Worm (Caenorhabditis elegans): ENCODE measurements around the gene ZK512.11.

ZK512.11 gene

ce11 chrIII:9153809-9154208 lies 9.8 kb downstream of the ZK512.11 start, which contains the start of gene nhl-1:
nhl-1 (minus strand) TSS chrIII:9153909.
- no peak for TF ChIP-seq F13C5.2 (tag; optimal IDR thresholded peaks at IDR 0.05)
- no peak for TF ChIP-seq ets-7 (tag; optimal IDR thresholded peaks at IDR 0.05)
- TF ChIP-seq scrt-1 (GFP tag; IDR thresholded peaks at IDR 0.05): no peak
- TF ChIP-seq sea-1 (GFP tag; conservative IDR thresholded peaks at IDR 0.05): no peak
- no peak for TF ChIP-seq hnd-1 (tag; optimal IDR thresholded peaks at IDR 0.05)
- no peak for TF ChIP-seq hmbx-1 (tag; optimal IDR thresholded peaks at IDR 0.05)
- no peak for TF ChIP-seq pes-1 (GFP tag; IDR thresholded peaks at IDR 0.05)
- TF ChIP-seq flt-1 (GFP tag; IDR thresholded peaks at IDR 0.05): no peak
- TF ChIP-seq B0310.2 (tag; optimal IDR thresholded peaks at IDR 0.05): no peak
- TF ChIP-seq ceh-36 (tag; optimal IDR thresholded peaks at IDR 0.05): no peak
- no peak for TF ChIP-seq tbx-11 (GFP tag; IDR thresholded peaks at IDR 0.05)
- no peak for TF ChIP-seq ceh-13 (GFP tag; optimal IDR thresholded peaks at IDR 0.05)

- TF ChIP-seq tra-4 (tag; optimal IDR thresholded peaks at IDR 0.05): no peak
- TF ChIP-seq aly-1 (tag; optimal IDR thresholded peaks at IDR 0.05): no peak
- TF ChIP-seq tbx-11 (GFP tag; IDR thresholded peaks at IDR 0.05): no peak
- no peak for TF ChIP-seq flt-1 (GFP tag; IDR thresholded peaks at IDR 0.05)
- TF ChIP-seq hnd-1 (tag; optimal IDR thresholded peaks at IDR 0.05): no peak
- no peak for TF ChIP-seq ceh-36 (tag; optimal IDR thresholded peaks at IDR 0.05)
- no peak for TF ChIP-seq ama-1 (optimal IDR thresholded peaks at IDR 0.05)
- TF ChIP-seq sea-1 (GFP tag; conservative IDR thresholded peaks at IDR 0.05): no peak
- no peak for TF ChIP-seq pes-1 (GFP tag; IDR thresholded peaks at IDR 0.05)
- no peak for TF ChIP-seq hmbx-1 (tag; optimal IDR thresholded peaks at IDR 0.05)
- no peak for TF ChIP-seq tbx-37 (GFP tag; conservative IDR thresholded peaks at IDR 0.05)
- no peak for TF ChIP-seq scrt-1 (GFP tag; IDR thresholded peaks at IDR 0.05)
- no peak for TF ChIP-seq F13C5.2 (tag; optimal IDR thresholded peaks at IDR 0.05)
- TF ChIP-seq ceh-13 (GFP tag; optimal IDR thresholded peaks at IDR 0.05): no peak
- no peak for TF ChIP-seq B0310.2 (tag; optimal IDR thresholded peaks at IDR 0.05)
Measured at ce11 chrIII:9154766-9155165, 10.8 kb downstream of the ZK512.11 start, which contains the start of gene irld-34. irld-34 (plus strand) TSS chrIII:9155066.

ce11 chrIII:9161553-9161952 lies 17.5 kb downstream of the ZK512.11 start, which contains the start of gene ptr-9:
ptr-9 (minus strand) TSS chrIII:9161653.
- TF ChIP-seq tbx-37 (GFP tag; conservative IDR thresholded peaks at IDR 0.05) (no peak), B0310.2 (tag; optimal IDR thresholded peaks at IDR 0.05) (no peak), ceh-36 (tag; optimal IDR thresholded peaks at IDR 0.05) (no peak), scrt-1 (GFP tag; IDR thresholded peaks at IDR 0.05) (no peak), hnd-1 (tag; optimal IDR thresholded peaks at IDR 0.05) (no peak), hmbx-1 (tag; optimal IDR thresholded peaks at IDR 0.05) (no peak)

ce11 chrIII:9162634-9163118 lies 18.7 kb downstream of the ZK512.11 start, which contains the start of gene dgk-3:
dgk-3 (plus strand) TSS chrIII:9163068.
- TF ChIP-seq sea-1 (GFP tag; conservative IDR thresholded peaks at IDR 0.05) (no peak), aly-1 (tag; optimal IDR thresholded peaks at IDR 0.05) (no peak), tbx-37 (GFP tag; conservative IDR thresholded peaks at IDR 0.05) (no peak), F13C5.2 (tag; optimal IDR thresholded peaks at IDR 0.05) (no peak), pes-1 (GFP tag; IDR thresholded peaks at IDR 0.05) (no peak), tra-4 (tag; optimal IDR thresholded peaks at IDR 0.05) (no peak), hnd-1 (tag; optimal IDR thresholded peaks at IDR 0.05) (no peak), flt-1 (GFP tag; IDR thresholded peaks at IDR 0.05) (no peak), B0310.2 (tag; optimal IDR thresholded peaks at IDR 0.05) (no peak), hmbx-1 (tag; optimal IDR thresholded peaks at IDR 0.05) (no peak), ets-7 (tag; optimal IDR thresholded peaks at IDR 0.05) (no peak), tbx-11 (GFP tag; IDR thresholded peaks at IDR 0.05) (no peak), hmg-4 (GFP tag; optimal IDR thresholded peaks at IDR 0.05) (no peak)

- TF ChIP-seq B0310.2 (tag; optimal IDR thresholded peaks at IDR 0.05) (no peak), ceh-13 (GFP tag; optimal IDR thresholded peaks at IDR 0.05) (no peak), ets-7 (tag; optimal IDR thresholded peaks at IDR 0.05) (no peak), hmbx-1 (tag; optimal IDR thresholded peaks at IDR 0.05) (no peak), hnd-1 (tag; optimal IDR thresholded peaks at IDR 0.05) (no peak), tra-4 (tag; optimal IDR thresholded peaks at IDR 0.05) (no peak), aly-1 (tag; optimal IDR thresholded peaks at IDR 0.05) (no peak), flt-1 (GFP tag; IDR thresholded peaks at IDR 0.05) (no peak), ama-1 (optimal IDR thresholded peaks at IDR 0.05) (no peak), hmg-4 (GFP tag; optimal IDR thresholded peaks at IDR 0.05) (no peak), sea-1 (GFP tag; conservative IDR thresholded peaks at IDR 0.05) (no peak)
Measured at ce11 chrIII:9172702-9173101, 28.7 kb downstream of the ZK512.11 start, which contains the start of gene ina-1. ina-1 (minus strand) TSS chrIII:9172802.

ce11 chrIII:9173239-9173638 lies 29.2 kb downstream of the ZK512.11 start:
- no peak for TF ChIP-seq sea-1 (GFP tag; conservative IDR thresholded peaks at IDR 0.05)
- no peak for TF ChIP-seq ama-1 (optimal IDR thresholded peaks at IDR 0.05)
- no peak for TF ChIP-seq aly-1 (tag; optimal IDR thresholded peaks at IDR 0.05)
- TF ChIP-seq ceh-13 (GFP tag; optimal IDR thresholded peaks at IDR 0.05): no peak
- TF ChIP-seq pes-1 (GFP tag; IDR thresholded peaks at IDR 0.05): no peak
- TF ChIP-seq hmg-4 (GFP tag; optimal IDR thresholded peaks at IDR 0.05): no peak
- no peak for TF ChIP-seq flt-1 (GFP tag; IDR thresholded peaks at IDR 0.05)

ce11 chrIII:9176008-9176407 lies 32.0 kb downstream of the ZK512.11 start:
- TF ChIP-seq ets-7 (tag; optimal IDR thresholded peaks at IDR 0.05) (no peak), hmg-4 (GFP tag; optimal IDR thresholded peaks at IDR 0.05) (peak; percentile 78), B0310.2 (tag; optimal IDR thresholded peaks at IDR 0.05) (no peak), sea-1 (GFP tag; conservative IDR thresholded peaks at IDR 0.05) (0 out of 2 replicates have a peak, but pooled peaks have one; percentile 44), tra-4 (tag; optimal IDR thresholded peaks at IDR 0.05) (no peak), tbx-37 (GFP tag; conservative IDR thresholded peaks at IDR 0.05) (no peak), flt-1 (GFP tag; IDR thresholded peaks at IDR 0.05) (no peak), tbx-11 (GFP tag; IDR thresholded peaks at IDR 0.05) (0 out of 2 replicates have a peak, but pooled peaks have one; percentile 44), hmbx-1 (tag; optimal IDR thresholded peaks at IDR 0.05) (no peak), hnd-1 (tag; optimal IDR thresholded peaks at IDR 0.05) (no peak), ceh-36 (tag; optimal IDR thresholded peaks at IDR 0.05) (no peak), ama-1 (optimal IDR thresholded peaks at IDR 0.05) (no peak), scrt-1 (GFP tag; IDR thresholded peaks at IDR 0.05) (no peak), aly-1 (tag; optimal IDR thresholded peaks at IDR 0.05) (no peak), F13C5.2 (tag; optimal IDR thresholded peaks at IDR 0.05) (no peak), pes-1 (GFP tag; IDR thresholded peaks at IDR 0.05) (no peak), ceh-13 (GFP tag; optimal IDR thresholded peaks at IDR 0.05) (no peak)

All from whole organism, early embryonic.